Worm (Caenorhabditis elegans) whole organism, L1 larva: ENCODE data around the gene K12H4.5.

ENCODE experiments used
- aly-2 ChIP-seq: fragments of 150-350 bp; optimal IDR thresholded peaks from 2 replicates; lab custom pipeline; 2014; ENCODE audit warnings: missing biosample characterization, missing genetic modification characterization
- ama-1 ChIP-seq: fragments of 150-350 bp; optimal IDR thresholded peaks from 2 replicates; lab custom pipeline; 2014
- elt-2 ChIP-seq: sonication (generic microtip); optimal IDR thresholded peaks from 2 replicates; lab custom pipeline; 2016; ENCODE audit warnings: missing genetic modification characterization, mild to moderate bottlenecking, inconsistent platforms, missing compliant biosample characterization, missing genetic modification reagents
- fkh-8 ChIP-seq: sonication (generic microtip); optimal IDR thresholded peaks from 2 replicates; lab custom pipeline; 2016; ENCODE audit warnings: mild to moderate bottlenecking, missing genetic modification characterization, missing compliant biosample characterization
- jun-1 ChIP-seq: fragments of 150-350 bp; optimal IDR thresholded peaks from 2 replicates; lab custom pipeline; 2014; ENCODE audit warnings: missing biosample characterization, missing genetic modification reagents, missing genetic modification characterization
- lsy-2 ChIP-seq, 2 experiments: fragments of 150-350 bp; optimal IDR thresholded peaks; 2 replicates each; lab custom pipeline; 2014; ENCODE audit warnings: missing biosample characterization in 2 of 2, missing genetic modification characterization in 2 of 2
- nhr-28 ChIP-seq: fragments of 150-350 bp; optimal IDR thresholded peaks from 2 replicates; lab custom pipeline; 2014; ENCODE audit warnings: missing biosample characterization, missing genetic modification characterization

DNA sequence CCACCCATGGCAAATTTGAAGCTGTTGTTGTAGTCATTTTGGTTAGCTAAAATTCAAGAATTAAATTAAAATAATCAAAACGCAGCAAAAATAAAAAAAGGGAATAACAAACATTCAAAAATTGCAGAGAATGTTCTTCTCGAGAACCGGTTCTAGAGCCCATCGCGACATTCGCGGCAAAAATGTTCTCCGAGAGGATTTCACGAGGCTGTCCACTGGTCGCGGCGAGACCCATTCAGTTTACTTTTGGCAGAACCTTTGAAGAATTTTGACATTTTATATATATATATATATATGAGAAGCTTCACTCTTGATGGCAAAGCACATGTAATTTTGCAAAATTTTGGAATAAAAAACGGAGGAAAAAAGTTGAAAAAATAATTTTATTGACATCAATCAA is 14.8 kb upstream of the K12H4.5 start, which contains the start of gene F44B9.8:
- no peak for TF ChIP-seq nhr-28 (tag; lab: Kevin White, UChicago)
- TF ChIP-seq elt-2 = no peak
- TF ChIP-seq aly-2 (tag; lab: Kevin White, UChicago) = no peak
- TF ChIP-seq fkh-8 = peak; percentile 13
- no peak for TF ChIP-seq ama-1 (lab: Kevin White, UChicago)
- peak; percentile 76 to 80 for TF ChIP-seq lsy-2 (tag; optimal IDR thresholded peaks at IDR 0.05; lab: Kevin White, UChicago)
- no peak for TF ChIP-seq jun-1
